Fruit fly (Drosophila melanogaster): ENCODE results near the gene CG32241.

Gene CG32241

dm6 chr3L:4508926-4509457 is 42.6 kb upstream of the CG32241 start (continued):
- TF ChIP-seq Usf (GFP tag; optimal IDR thresholded peaks at IDR 0.05), result no peak
- TF ChIP-seq CG11695 (GFP tag; IDR thresholded peaks at IDR 0.05), result 0 out of 3 replicates have a peak, but pooled peaks have one; percentile 11
- no peak for TF ChIP-seq CG43689 (GFP tag; IDR thresholded peaks at IDR 0.05)
- no peak for TF ChIP-seq CG30020 (tag; optimal IDR thresholded peaks at IDR 0.05)
- peak; percentile 61 for TF ChIP-seq CG15269 (tag; optimal IDR thresholded peaks at IDR 0.05)
- peak; percentile 59 for TF ChIP-seq gem (tag; optimal IDR thresholded peaks at IDR 0.05)
- TF ChIP-seq gcm (GFP tag; optimal IDR thresholded peaks at IDR 0.05), result no peak
- TF ChIP-seq CG3065 (GFP tag; optimal IDR thresholded peaks at IDR 0.05), result no peak
- TF ChIP-seq fd3F (GFP tag; optimal IDR thresholded peaks at IDR 0.05), result peak; percentile 6
- TF ChIP-seq Hr51 (GFP tag; optimal IDR thresholded peaks at IDR 0.05), result peak in 1 of 2 experiments; percentile 67
- no peak for TF ChIP-seq CkIIα-i1 (GFP tag; IDR thresholded peaks at IDR 0.05)
- TF ChIP-seq Sox102F (GFP tag; optimal IDR thresholded peaks at IDR 0.05), result peak; percentile 64
- TF ChIP-seq CG12155 (GFP tag; optimal IDR thresholded peaks at IDR 0.05), result no peak
- TF ChIP-seq ara (GFP tag; IDR thresholded peaks at IDR 0.05), result no peak
- no peak for TF ChIP-seq CG11247 (GFP tag; IDR thresholded peaks at IDR 0.05)
- peak; percentile 18 for TF ChIP-seq CG17385 (GFP tag; optimal IDR thresholded peaks at IDR 0.05)
- TF ChIP-seq Atf-2 (GFP tag; optimal IDR thresholded peaks at IDR 0.05), result no peak
- peak; percentile 60 for TF ChIP-seq grau (tag; optimal IDR thresholded peaks at IDR 0.05)
- TF ChIP-seq eve (GFP tag; optimal IDR thresholded peaks at IDR 0.05), result no peak
- TF ChIP-seq sens (GFP tag), result peak; percentile 56
- no peak for TF ChIP-seq chinmo (GFP tag; IDR thresholded peaks at IDR 0.05; ENCODE audit: partially characterized antibody)
- TF ChIP-seq CG6254 (GFP tag; optimal IDR thresholded peaks at IDR 0.05), result no peak
- peak; percentile 5 for TF ChIP-seq CG10209 (GFP tag; optimal IDR thresholded peaks at IDR 0.05)
- TF ChIP-seq CG8924 (tag; optimal IDR thresholded peaks at IDR 0.05), result peak; percentile 12
- TF ChIP-seq CG10654 (GFP tag; optimal IDR thresholded peaks at IDR 0.05), result no peak
- no peak for TF ChIP-seq CG8281 (tag; optimal IDR thresholded peaks at IDR 0.05)
- no peak for TF ChIP-seq amos (GFP tag; IDR thresholded peaks at IDR 0.05; ENCODE audit: partially characterized antibody)
- peak; percentile 31 for TF ChIP-seq oc (tag; optimal IDR thresholded peaks at IDR 0.05)
- TF ChIP-seq hb (GFP tag; IDR thresholded peaks at IDR 0.05; ENCODE audit: partially characterized antibody), result no peak
- no peak for TF ChIP-seq CG3995 (GFP tag; optimal IDR thresholded peaks at IDR 0.05)
- TF ChIP-seq gce (GFP tag; IDR thresholded peaks at IDR 0.05), result no peak
- TF ChIP-seq CG13424 (tag; optimal IDR thresholded peaks at IDR 0.05), result peak; percentile 27
- peak; percentile 16 for TF ChIP-seq CG8388 (GFP tag; optimal IDR thresholded peaks at IDR 0.05)
- TF ChIP-seq Sry-β (GFP tag; optimal IDR thresholded peaks at IDR 0.05), result no peak
- TF ChIP-seq gro (GFP tag; optimal IDR thresholded peaks at IDR 0.05), result no peak
- no peak for TF ChIP-seq Elba2 (GFP tag; optimal IDR thresholded peaks at IDR 0.05)
- TF ChIP-seq salm (tag; optimal IDR thresholded peaks at IDR 0.05), result no peak
- no peak for TF ChIP-seq inv (GFP tag; IDR thresholded peaks at IDR 0.05; ENCODE audit: partially characterized antibody)

- no peak for TF ChIP-seq Vsx1 (GFP tag; optimal IDR thresholded peaks at IDR 0.05)
- no peak for TF ChIP-seq CG8388 (GFP tag; optimal IDR thresholded peaks at IDR 0.05)
- no peak for TF ChIP-seq Mad (GFP tag; optimal IDR thresholded peaks at IDR 0.05)
- peak in 1 of 2 experiments; percentile 50 for TF ChIP-seq Dfd (GFP tag; optimal IDR thresholded peaks at IDR 0.05)
- no peak for TF ChIP-seq tup (GFP tag; optimal IDR thresholded peaks at IDR 0.05)
- TF ChIP-seq caup (GFP tag; optimal IDR thresholded peaks at IDR 0.05; ENCODE audit: severe bottlenecking), result no peak
- TF ChIP-seq bigmax (GFP tag; optimal IDR thresholded peaks at IDR 0.05), result no peak
- no peak for TF ChIP-seq CG9932 (GFP tag; IDR thresholded peaks at IDR 0.05)
- TF ChIP-seq Awh (GFP tag; IDR thresholded peaks at IDR 0.05), result peak; percentile 15; the same call in 1 of the 2 replicates
- no peak for TF ChIP-seq Ada2b (GFP tag; IDR thresholded peaks at IDR 0.05)
- no peak for TF ChIP-seq CG15514 (GFP tag; optimal IDR thresholded peaks at IDR 0.05)
- TF ChIP-seq toy (GFP tag; IDR thresholded peaks at IDR 0.05), result no peak
- 0 out of 2 replicates have a peak, but pooled peaks have one; percentile 13 for TF ChIP-seq Drgx (GFP tag; IDR thresholded peaks at IDR 0.05)
- no peak for TF ChIP-seq Spps (tag; optimal IDR thresholded peaks at IDR 0.05)
- no peak for TF ChIP-seq usp (GFP tag; optimal IDR thresholded peaks at IDR 0.05)
These were observed 41.9 kb upstream of the CG32241 start, which contains the start of gene NT1 for dm6 chr3L:4508307-4508706. Gene NT1 (minus strand): TSS chr3L:4508433.
